Fruit fly (Drosophila melanogaster): ENCODE measurements around the gene GstT3.

Gene GstT3

dm6 chrX:20434534-20434933 lies 32.7 kb upstream of the GstT3 start (continued):
- TF ChIP-seq sens-2 (GFP tag; IDR thresholded peaks at IDR 0.05) = no peak
- TF ChIP-seq CG30403 (GFP tag; optimal IDR thresholded peaks at IDR 0.05) = peak; percentile 22
- TF ChIP-seq Ets65A (GFP tag) = peak; percentile 83
- TF ChIP-seq BtbVII (GFP tag; optimal IDR thresholded peaks at IDR 0.05) = peak; percentile 28
- TF ChIP-seq sens (GFP tag) = peak; percentile 58
- peak; percentile 38 for TF ChIP-seq mam (GFP tag; optimal IDR thresholded peaks at IDR 0.05)
- peak; percentile 29 for TF ChIP-seq caup (GFP tag; optimal IDR thresholded peaks at IDR 0.05; ENCODE audit: severe bottlenecking)
- peak; percentile 83 for TF ChIP-seq Med (GFP tag)
- peak; percentile 62 for TF ChIP-seq CG11504 (tag; optimal IDR thresholded peaks at IDR 0.05)
- 0 out of 4 replicates have a peak, but pooled peaks have one; percentile 16 for TF ChIP-seq Gug (GFP tag; IDR thresholded peaks at IDR 0.05)
- no peak for TF ChIP-seq usp (GFP tag; optimal IDR thresholded peaks at IDR 0.05)
- TF ChIP-seq Atf6 (GFP tag; IDR thresholded peaks at IDR 0.05) = peak; percentile 60
- peak; percentile 48 for TF ChIP-seq CG13424 (tag; optimal IDR thresholded peaks at IDR 0.05)
- TF ChIP-seq Meics (GFP tag; optimal IDR thresholded peaks at IDR 0.05) = peak; percentile 57
- no peak for TF ChIP-seq CTCF (GFP tag; optimal IDR thresholded peaks at IDR 0.05)
- peak; percentile 33 for TF ChIP-seq CoRest (tag; optimal IDR thresholded peaks at IDR 0.05)
- TF ChIP-seq vnd (GFP tag; IDR thresholded peaks at IDR 0.05; ENCODE audit: partially characterized antibody) = no peak
- TF ChIP-seq Mrtf (GFP tag; IDR thresholded peaks at IDR 0.05) = no peak
- TF ChIP-seq org-1 (GFP tag; optimal IDR thresholded peaks at IDR 0.05) = peak; percentile 23
- no peak for TF ChIP-seq nerfin-1 (tag; optimal IDR thresholded peaks at IDR 0.05)
- no peak for TF ChIP-seq CG6254 (GFP tag; optimal IDR thresholded peaks at IDR 0.05)
- peak; percentile 43 for TF ChIP-seq HmgZ (tag; optimal IDR thresholded peaks at IDR 0.05)
- peak; percentile 59 for TF ChIP-seq CG7556 (GFP tag; optimal IDR thresholded peaks at IDR 0.05)
- TF ChIP-seq NfI (GFP tag; optimal IDR thresholded peaks at IDR 0.05) = peak; percentile 56
- TF ChIP-seq cwo (GFP tag; optimal IDR thresholded peaks at IDR 0.05) = peak; percentile 39
- TF ChIP-seq abd-A (tag; optimal IDR thresholded peaks at IDR 0.05) = peak; percentile 53
- TF ChIP-seq Sox102F (GFP tag; optimal IDR thresholded peaks at IDR 0.05) = peak; percentile 33
- TF ChIP-seq CG18599 (GFP tag; optimal IDR thresholded peaks at IDR 0.05) = peak; percentile 77
- peak; percentile 14 for TF ChIP-seq CG3163 (GFP tag; optimal IDR thresholded peaks at IDR 0.05)
- peak; percentile 13 for TF ChIP-seq CG13775 (GFP tag; optimal IDR thresholded peaks at IDR 0.05)
- TF ChIP-seq Fer1 (GFP tag; optimal IDR thresholded peaks at IDR 0.05) = peak; percentile 51
- no peak for TF ChIP-seq CG13287 (GFP tag; IDR thresholded peaks at IDR 0.05; ENCODE audit: partially characterized antibody)
- peak; percentile 5 for TF ChIP-seq gro (GFP tag; optimal IDR thresholded peaks at IDR 0.05)
- peak; percentile 50 for TF ChIP-seq zf30C (GFP tag; optimal IDR thresholded peaks at IDR 0.05)
- peak; percentile 15 for TF ChIP-seq CG12391 (tag; optimal IDR thresholded peaks at IDR 0.05)
- peak; percentile 28 for TF ChIP-seq Xbp1 (GFP tag; optimal IDR thresholded peaks at IDR 0.05)
- no peak for TF ChIP-seq CG14441 (GFP tag; IDR thresholded peaks at IDR 0.05)
- peak; percentile 15 for TF ChIP-seq ind (GFP tag; optimal IDR thresholded peaks at IDR 0.05)
- peak; percentile 36; the same call in 1 of the 2 replicates for TF ChIP-seq Ptx1 (GFP tag; IDR thresholded peaks at IDR 0.05)
- peak; percentile 19 for TF ChIP-seq Oli (tag; optimal IDR thresholded peaks at IDR 0.05)
- no peak for TF ChIP-seq MESR4 (GFP tag; optimal IDR thresholded peaks at IDR 0.05)
- peak; percentile 10 for TF ChIP-seq bab2 (GFP tag; optimal IDR thresholded peaks at IDR 0.05)
- no peak for TF ChIP-seq oc (tag; optimal IDR thresholded peaks at IDR 0.05)
- TF ChIP-seq al (GFP tag; IDR thresholded peaks at IDR 0.05) = no peak
- peak; percentile 69 for TF ChIP-seq CG2678 (tag; optimal IDR thresholded peaks at IDR 0.05)
- peak; percentile 72 for TF ChIP-seq CG2120 (GFP tag; optimal IDR thresholded peaks at IDR 0.05)
- peak; percentile 13 for TF ChIP-seq CG17359 (tag; optimal IDR thresholded peaks at IDR 0.05)
- TF ChIP-seq Deaf1 (tag; optimal IDR thresholded peaks at IDR 0.05) = peak; percentile 2
- no peak for TF ChIP-seq CG6689 (GFP tag; IDR thresholded peaks at IDR 0.05)

Measured in whole organism, embryonic.